Fruit fly (Drosophila melanogaster): ENCODE measurements around the gene MtnA.
A peak's percentile ranks its signal among the peaks of the same experiment; 100 is the strongest.

The MtnA gene

DNA sequence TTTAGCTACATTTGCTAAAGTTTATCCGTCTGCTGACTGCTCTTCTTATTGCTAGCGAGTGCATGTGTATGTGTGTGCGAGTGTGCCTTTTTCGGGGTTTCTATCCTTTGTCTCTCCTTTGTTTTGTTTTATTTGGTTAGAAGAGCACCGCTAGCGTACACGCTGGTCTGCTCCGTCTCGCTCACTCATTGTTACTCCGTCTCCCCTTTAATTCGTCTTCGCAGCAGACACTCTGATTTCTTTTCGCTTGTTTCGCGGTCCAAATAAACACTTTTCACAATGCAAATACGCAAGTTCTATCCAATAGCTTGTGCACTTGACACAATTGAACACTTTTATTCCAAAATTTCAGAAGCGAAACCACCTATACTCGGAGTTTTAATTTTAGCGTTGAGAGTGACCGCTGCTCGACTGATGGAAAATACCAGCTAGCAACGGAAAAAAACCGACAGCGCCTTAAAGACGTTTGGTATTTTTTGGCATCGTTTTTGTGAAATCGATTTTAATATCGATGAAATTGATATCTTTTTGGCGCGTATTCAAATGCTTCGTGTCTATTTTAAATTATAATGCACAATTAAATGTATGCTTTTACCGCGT lies 24.9 kb upstream of the MtnA start, which contains the start of gene FBXO11:
Gene FBXO11 (minus strand): TSS at position 423 of the 600 bp plus-strand sequence.
- no peak for TF ChIP-seq zen2 (GFP tag; IDR thresholded peaks at IDR 0.05; ENCODE audit: partially characterized antibody)
- TF ChIP-seq C15 (GFP tag; IDR thresholded peaks at IDR 0.05): no peak
- no peak for TF ChIP-seq dm (GFP tag; optimal IDR thresholded peaks at IDR 0.05)
- no peak for TF ChIP-seq ham (GFP tag; IDR thresholded peaks at IDR 0.05)
- no peak for TF ChIP-seq Lpt (GFP tag; optimal IDR thresholded peaks at IDR 0.05)
- no peak for TF ChIP-seq slbo (GFP tag; IDR thresholded peaks at IDR 0.05)
- no peak for TF ChIP-seq hth (optimal IDR thresholded peaks at IDR 0.05)
- TF ChIP-seq NFAT (GFP tag; IDR thresholded peaks at IDR 0.05): no peak
- TF ChIP-seq Fer3 (tag; optimal IDR thresholded peaks at IDR 0.05): no peak
- peak; percentile 2 for TF ChIP-seq CG10543 (GFP tag; optimal IDR thresholded peaks at IDR 0.05)
- TF ChIP-seq CG13624 (GFP tag; optimal IDR thresholded peaks at IDR 0.05): peak; percentile 25
- TF ChIP-seq Kr (GFP tag; optimal IDR thresholded peaks at IDR 0.05): no peak
- peak; percentile 24 for TF ChIP-seq CG17385 (GFP tag; optimal IDR thresholded peaks at IDR 0.05)
- TF ChIP-seq Lhr (GFP tag; optimal IDR thresholded peaks at IDR 0.05): peak; percentile 52
- TF ChIP-seq CG6654 (GFP tag; optimal IDR thresholded peaks at IDR 0.05): no peak
- TF ChIP-seq jigr1 (GFP tag; IDR thresholded peaks at IDR 0.05): no peak
- no peak for TF ChIP-seq sr (GFP tag; IDR thresholded peaks at IDR 0.05)
- TF ChIP-seq Dfd (GFP tag; optimal IDR thresholded peaks at IDR 0.05): no peak
- no peak for TF ChIP-seq Six4 (GFP tag; optimal IDR thresholded peaks at IDR 0.05)
- TF ChIP-seq tin (GFP tag; optimal IDR thresholded peaks at IDR 0.05): no peak
- TF ChIP-seq CG4360 (GFP tag; IDR thresholded peaks at IDR 0.05): no peak
- TF ChIP-seq gsb-n (tag; optimal IDR thresholded peaks at IDR 0.05): no peak
- no peak for TF ChIP-seq CG18262 (tag; optimal IDR thresholded peaks at IDR 0.05)
- TF ChIP-seq CG8765 (GFP tag; IDR thresholded peaks at IDR 0.05): no peak
- no peak for TF ChIP-seq fru (optimal IDR thresholded peaks at IDR 0.05)
- peak; percentile 10 for TF ChIP-seq salm (tag; optimal IDR thresholded peaks at IDR 0.05)
- TF ChIP-seq prd (optimal IDR thresholded peaks at IDR 0.05): no peak
- TF ChIP-seq prd (GFP tag; IDR thresholded peaks at IDR 0.05): no peak
- TF ChIP-seq CG17829 (tag; optimal IDR thresholded peaks at IDR 0.05): peak; percentile 11
- TF ChIP-seq CG17328 (GFP tag; IDR thresholded peaks at IDR 0.05): no peak
- no peak for TF ChIP-seq CG31365 (tag; optimal IDR thresholded peaks at IDR 0.05)
- TF ChIP-seq NC2α (GFP tag; optimal IDR thresholded peaks at IDR 0.05): no peak
- no peak for TF ChIP-seq slou (GFP tag; optimal IDR thresholded peaks at IDR 0.05)
- no peak for TF ChIP-seq dan (GFP tag; IDR thresholded peaks at IDR 0.05)
- TF ChIP-seq Dek (tag; optimal IDR thresholded peaks at IDR 0.05): no peak
- no peak for TF ChIP-seq CG30403 (GFP tag; optimal IDR thresholded peaks at IDR 0.05)
- no peak for TF ChIP-seq CG7745 (tag; optimal IDR thresholded peaks at IDR 0.05)
- no peak for TF ChIP-seq CG11398 (GFP tag; optimal IDR thresholded peaks at IDR 0.05)
- peak; percentile 30 for TF ChIP-seq Myb (GFP tag; optimal IDR thresholded peaks at IDR 0.05)
- no peak for TF ChIP-seq PHDP (tag; optimal IDR thresholded peaks at IDR 0.05)
- peak; percentile 22; the same call in 1 of the 3 replicates for TF ChIP-seq knrl (GFP tag; IDR thresholded peaks at IDR 0.05; ENCODE audit: partially characterized antibody)
- TF ChIP-seq CG16815 (GFP tag; optimal IDR thresholded peaks at IDR 0.05): no peak
- TF ChIP-seq slp2 (GFP tag; optimal IDR thresholded peaks at IDR 0.05): no peak
- peak; percentile 72 for TF ChIP-seq hkb (optimal IDR thresholded peaks at IDR 0.05)
- TF ChIP-seq hkb (GFP tag; IDR thresholded peaks at IDR 0.05): no peak
- no peak for TF ChIP-seq ATbp (GFP tag; optimal IDR thresholded peaks at IDR 0.05)
- TF ChIP-seq CG4404 (GFP tag; IDR thresholded peaks at IDR 0.05): no peak
- no peak for TF ChIP-seq CG6272 (GFP tag; IDR thresholded peaks at IDR 0.05)
- TF ChIP-seq fd64A (GFP tag; optimal IDR thresholded peaks at IDR 0.05): no peak
- no peak for TF ChIP-seq toy (GFP tag; IDR thresholded peaks at IDR 0.05)
- no peak for TF ChIP-seq CG14050 (GFP tag; IDR thresholded peaks at IDR 0.05)
- TF ChIP-seq CG43689 (GFP tag; IDR thresholded peaks at IDR 0.05): no peak
- TF ChIP-seq CG4617 (GFP tag; optimal IDR thresholded peaks at IDR 0.05; ENCODE audit: borderline replicate concordance): peak; percentile 100
